Worm (Caenorhabditis elegans): ENCODE measurements around the gene BE0003N10.6.
"Not testable (repeated sequence)": the region's sequence is repeated elsewhere in the genome, so short reads cannot be mapped to it uniquely, and the experiment has no call there.

BE0003N10.6 gene

ce11 chrIII:1080536-1080935, 20.7 kb upstream of the BE0003N10.6 start, which contains the start of the genes rab-18 and kbp-4 (continued):
- TF ChIP-seq ceh-9 (tag; optimal IDR thresholded peaks at IDR 0.05) (no peak), unc-42 (tag; optimal IDR thresholded peaks at IDR 0.05) (peak; percentile 35)

DNA sequence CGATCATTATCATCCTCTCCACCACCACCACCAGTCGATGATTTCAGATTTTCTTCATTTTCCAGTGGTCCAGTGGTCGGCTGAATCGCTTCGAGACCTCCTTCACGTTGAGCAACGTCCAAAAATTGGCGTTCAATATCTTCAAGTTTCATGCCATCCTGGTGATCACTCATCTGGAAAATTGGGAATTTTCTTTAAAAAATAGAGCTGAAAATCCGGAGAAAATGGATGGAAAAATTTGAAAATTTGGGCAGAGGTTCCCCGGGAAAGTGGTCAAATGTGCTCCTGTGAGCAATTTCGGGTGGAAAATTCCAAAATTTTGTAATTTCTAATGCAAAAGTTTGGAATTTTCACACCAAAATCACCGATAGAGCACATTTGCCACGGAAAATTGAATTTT, 16.5 kb upstream of the BE0003N10.6 start, which contains the start of gene uaf-1:
uaf-1 (minus strand) TSS at position 173 of the 400 bp plus-strand sequence.
- not testable (repeated sequence) for TF ChIP-seq ama-1 (optimal IDR thresholded peaks at IDR 0.05); K09A11.1 (tag; optimal IDR thresholded peaks at IDR 0.05; ENCODE audit: insufficient read depth); pag-3 (tag; optimal IDR thresholded peaks at IDR 0.05; ENCODE audit: borderline replicate concordance)

DNA sequence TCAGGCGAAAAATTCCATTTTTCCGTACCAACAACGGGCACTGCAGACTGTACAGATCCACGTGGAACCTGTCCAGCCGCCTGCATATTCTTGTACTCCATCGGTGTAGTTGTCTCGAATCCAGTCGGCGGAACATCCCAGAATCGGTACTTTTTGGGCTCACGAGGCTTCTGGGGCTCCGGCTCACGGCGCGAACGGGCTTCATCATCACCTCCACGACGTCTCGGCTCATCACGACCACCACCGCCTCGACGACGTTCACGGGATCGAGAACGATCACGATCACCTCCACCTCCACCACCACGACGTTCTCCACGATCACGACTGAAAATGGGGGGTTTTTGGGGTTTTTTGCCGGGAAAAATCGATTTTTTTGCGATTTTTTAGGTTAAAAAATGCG, 14.3 kb upstream of the BE0003N10.6 start:
- TF ChIP-seq ceh-2 (tag; optimal IDR thresholded peaks at IDR 0.05) = no peak
- no peak for TF ChIP-seq nhr-232 (tag; optimal IDR thresholded peaks at IDR 0.05)
- no peak for TF ChIP-seq ceh-24 (tag; optimal IDR thresholded peaks at IDR 0.05)
- TF ChIP-seq che-1 (tag; optimal IDR thresholded peaks at IDR 0.05) = no peak
- TF ChIP-seq ceh-34 (tag; optimal IDR thresholded peaks at IDR 0.05) = no peak
- no peak for TF ChIP-seq unc-42 (tag; optimal IDR thresholded peaks at IDR 0.05)
- TF ChIP-seq sox-4 (tag; optimal IDR thresholded peaks at IDR 0.05) = no peak

- TF ChIP-seq ceh-48 (tag; optimal IDR thresholded peaks at IDR 0.05) (peak; percentile 8), ttx-3 (tag; optimal IDR thresholded peaks at IDR 0.05) (no peak)
Measured at ce11 chrIII:1058881-1059280, 980 bp downstream of the BE0003N10.6 start.

DNA sequence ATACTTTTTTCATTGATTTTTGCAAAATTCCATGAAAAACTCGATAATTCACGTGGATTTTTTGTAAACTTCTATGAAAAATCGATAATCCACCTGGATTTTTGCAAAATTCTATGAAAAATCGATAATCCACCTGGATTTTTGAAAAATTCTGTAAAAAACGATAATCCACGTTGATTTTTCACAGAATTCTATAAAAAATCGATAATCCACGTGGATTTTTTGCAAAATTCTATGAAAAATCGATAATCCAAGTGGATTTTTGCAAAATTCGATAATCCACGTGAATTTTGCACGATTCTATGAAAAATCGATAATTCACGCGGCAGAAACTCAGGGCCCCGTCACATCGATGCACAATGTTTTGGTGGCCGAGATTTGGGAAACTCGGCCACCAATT, 1.8 kb downstream of the BE0003N10.6 start:
- TF ChIP-seq ceh-48 (tag; optimal IDR thresholded peaks at IDR 0.05) (peak; percentile 66), ceh-31 (tag; optimal IDR thresholded peaks at IDR 0.05) (no peak)

- TF ChIP-seq ceh-48 (tag; optimal IDR thresholded peaks at IDR 0.05) = peak; percentile 18
Measured at ce11 chrIII:1056989-1057687, 2.7 kb downstream of the BE0003N10.6 start.

ce11 chrIII:1054096-1054495, 5.8 kb downstream of the BE0003N10.6 start:
- no peak for TF ChIP-seq ceh-34 (tag; optimal IDR thresholded peaks at IDR 0.05)
- TF ChIP-seq dve-1 (tag; optimal IDR thresholded peaks at IDR 0.05) = no peak
- no peak for TF ChIP-seq ceh-48 (tag; optimal IDR thresholded peaks at IDR 0.05)
- TF ChIP-seq hlh-13 (GFP tag; optimal IDR thresholded peaks at IDR 0.05) = no peak
- TF ChIP-seq K09A11.1 (tag; optimal IDR thresholded peaks at IDR 0.05; ENCODE audit: insufficient read depth) = no peak
- TF ChIP-seq dmd-4 (tag; optimal IDR thresholded peaks at IDR 0.05; ENCODE audit: borderline replicate concordance) = no peak
- peak; percentile 39 for TF ChIP-seq nfya-1 (tag; optimal IDR thresholded peaks at IDR 0.05)
- TF ChIP-seq pros-1 (tag; optimal IDR thresholded peaks at IDR 0.05) = no peak
- TF ChIP-seq tbx-2 (tag; optimal IDR thresholded peaks at IDR 0.05) = peak; percentile 45
- TF ChIP-seq pha-4 (tag; optimal IDR thresholded peaks at IDR 0.05) = no peak
- no peak for TF ChIP-seq C08G9.2 (tag; optimal IDR thresholded peaks at IDR 0.05)
- peak; percentile 75 for TF ChIP-seq hlh-30 (tag; optimal IDR thresholded peaks at IDR 0.05; ENCODE audit: insufficient read depth)
- peak; percentile 47 for TF ChIP-seq ref-2 (tag; optimal IDR thresholded peaks at IDR 0.05)

DNA sequence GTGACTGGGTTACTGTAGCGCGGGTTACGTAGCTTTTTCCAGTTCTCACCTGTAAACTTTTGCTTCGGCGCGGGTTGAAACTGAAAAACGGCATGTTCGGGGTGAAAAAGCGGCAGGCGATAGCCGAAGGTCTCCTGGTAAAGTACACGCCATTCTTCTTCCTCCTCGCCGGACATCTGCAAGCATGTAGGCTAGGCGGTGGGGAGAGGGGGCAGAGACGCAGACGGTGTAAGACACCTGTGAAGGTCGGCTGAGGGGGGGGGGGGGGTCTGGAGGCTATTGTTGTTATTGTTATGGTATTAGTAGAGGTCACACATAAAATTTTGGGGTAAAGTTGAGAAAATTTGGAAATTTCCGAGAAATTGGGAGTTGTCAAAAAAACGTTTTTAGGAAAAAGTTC, 6.8 kb downstream of the BE0003N10.6 start, which contains the start of gene fbxo-11.2:
fbxo-11.2 (minus strand) TSS at position 176 of the 400 bp plus-strand sequence.
- TF ChIP-seq ceh-14 (tag; optimal IDR thresholded peaks at IDR 0.05) (no peak), tbx-2 (tag; optimal IDR thresholded peaks at IDR 0.05) (no peak), ceh-19 (GFP tag; optimal IDR thresholded peaks at IDR 0.05) (peak; percentile 2), ceh-9 (tag; optimal IDR thresholded peaks at IDR 0.05) (no peak), T23F11.4 (GFP tag; optimal IDR thresholded peaks at IDR 0.05) (no peak), sdc-2 (tag; optimal IDR thresholded peaks at IDR 0.05) (no peak), K09A11.1 (tag; optimal IDR thresholded peaks at IDR 0.05; ENCODE audit: insufficient read depth) (no peak), ref-2 (tag; optimal IDR thresholded peaks at IDR 0.05) (no peak), sox-2 (GFP tag; IDR thresholded peaks at IDR 0.05) (peak; percentile 57), ama-1 (optimal IDR thresholded peaks at IDR 0.05) (no peak)
